Fruit fly (Drosophila melanogaster): Measurements from ENCODE around the gene daed.
A peak's percentile ranks its signal among the peaks of the same experiment; 100 is the strongest.

Gene daed

dm6 chr2L:2214004-2214403 is 2.1 kb downstream of the daed start, which contains the start of the genes Uch and CG34174 (continued):
- TF ChIP-seq CG15696 (tag; optimal IDR thresholded peaks at IDR 0.05): peak; percentile 1
- peak; percentile 21 for TF ChIP-seq CG34376 (GFP tag; optimal IDR thresholded peaks at IDR 0.05)
- peak; percentile 0 for TF ChIP-seq mam (GFP tag; optimal IDR thresholded peaks at IDR 0.05)
- no peak for TF ChIP-seq CG1024 (GFP tag; IDR thresholded peaks at IDR 0.05)
- TF ChIP-seq aop (GFP tag; IDR thresholded peaks at IDR 0.05): no peak
- no peak for TF ChIP-seq en (GFP tag; optimal IDR thresholded peaks at IDR 0.05)
- TF ChIP-seq CG3995 (GFP tag; optimal IDR thresholded peaks at IDR 0.05): no peak
- TF ChIP-seq kay (GFP tag; optimal IDR thresholded peaks at IDR 0.05): no peak
- TF ChIP-seq CG18619 (GFP tag; optimal IDR thresholded peaks at IDR 0.05): no peak
- TF ChIP-seq Lpt (GFP tag; optimal IDR thresholded peaks at IDR 0.05): no peak
- no peak for TF ChIP-seq CG18011 (GFP tag; optimal IDR thresholded peaks at IDR 0.05)
- TF ChIP-seq Scr (GFP tag; IDR thresholded peaks at IDR 0.05; ENCODE audit: partially characterized antibody): peak; percentile 78
- TF ChIP-seq wek (GFP tag; optimal IDR thresholded peaks at IDR 0.05): no peak
- TF ChIP-seq Spps (tag; optimal IDR thresholded peaks at IDR 0.05): no peak
- TF ChIP-seq pb (GFP tag; optimal IDR thresholded peaks at IDR 0.05): no peak
- no peak for TF ChIP-seq CG9876 (GFP tag; optimal IDR thresholded peaks at IDR 0.05)
- 0 out of 3 replicates have a peak, but pooled peaks have one; percentile 14 for TF ChIP-seq row (GFP tag; IDR thresholded peaks at IDR 0.05)
- no peak for TF ChIP-seq Dbx (GFP tag; IDR thresholded peaks at IDR 0.05)
- no peak for TF ChIP-seq dm (GFP tag; optimal IDR thresholded peaks at IDR 0.05)
- TF ChIP-seq CG12659 (GFP tag; optimal IDR thresholded peaks at IDR 0.05): peak; percentile 68
- TF ChIP-seq fd102C (GFP tag; optimal IDR thresholded peaks at IDR 0.05): no peak
- no peak for TF ChIP-seq chif (GFP tag; optimal IDR thresholded peaks at IDR 0.05)
- peak; percentile 53 for TF ChIP-seq Myb (GFP tag; optimal IDR thresholded peaks at IDR 0.05)
- peak; percentile 11 for TF ChIP-seq CG9437 (GFP tag; optimal IDR thresholded peaks at IDR 0.05)
- no peak for TF ChIP-seq Mes4 (GFP tag; optimal IDR thresholded peaks at IDR 0.05)
- no peak for TF ChIP-seq CG4360 (GFP tag; IDR thresholded peaks at IDR 0.05)
- no peak for TF ChIP-seq klu (GFP tag; IDR thresholded peaks at IDR 0.05)
- TF ChIP-seq CG10366 (GFP tag; IDR thresholded peaks at IDR 0.05): no peak
- TF ChIP-seq bsh (GFP tag; optimal IDR thresholded peaks at IDR 0.05): peak in 1 of 2 experiments; percentile 11
- TF ChIP-seq CG9727 (GFP tag; optimal IDR thresholded peaks at IDR 0.05): peak; percentile 12
- no peak for TF ChIP-seq fd64A (GFP tag; optimal IDR thresholded peaks at IDR 0.05)
- peak; percentile 55; the same call in 1 of the 3 replicates for TF ChIP-seq CG34422 (GFP tag; IDR thresholded peaks at IDR 0.05)
- no peak for TF ChIP-seq emc (GFP tag; optimal IDR thresholded peaks at IDR 0.05)
- TF ChIP-seq CG4617 (GFP tag; optimal IDR thresholded peaks at IDR 0.05; ENCODE audit: borderline replicate concordance): peak; percentile 42
- peak; percentile 24 for TF ChIP-seq CG18599 (GFP tag; optimal IDR thresholded peaks at IDR 0.05)
- TF ChIP-seq al (GFP tag; IDR thresholded peaks at IDR 0.05): no peak
- TF ChIP-seq CG11723 (GFP tag; optimal IDR thresholded peaks at IDR 0.05): no peak
- peak; percentile 28 for TF ChIP-seq CG18262 (tag; optimal IDR thresholded peaks at IDR 0.05)
- peak; percentile 27 for TF ChIP-seq Nf-YC (tag; optimal IDR thresholded peaks at IDR 0.05)
- peak in 1 of 2 experiments; percentile 31 for TF ChIP-seq dpn (GFP tag; optimal IDR thresholded peaks at IDR 0.05)
- peak; percentile 45 for TF ChIP-seq CG10147 (GFP tag; optimal IDR thresholded peaks at IDR 0.05)
- peak; percentile 60 for TF ChIP-seq Dref (GFP tag; IDR thresholded peaks at IDR 0.05)
- peak; percentile 72 for TF ChIP-seq Doc3 (GFP tag; IDR thresholded peaks at IDR 0.05; ENCODE audit: partially characterized antibody)
- TF ChIP-seq Sry-β (GFP tag; optimal IDR thresholded peaks at IDR 0.05): no peak
- peak; percentile 68 for TF ChIP-seq hbn (GFP tag; IDR thresholded peaks at IDR 0.05; ENCODE audit: partially characterized antibody)
- TF ChIP-seq CHES-1-like (GFP tag; optimal IDR thresholded peaks at IDR 0.05): peak; percentile 75
- no peak for TF ChIP-seq Hr78 (GFP tag; optimal IDR thresholded peaks at IDR 0.05)
- TF ChIP-seq CG31441 (GFP tag; IDR thresholded peaks at IDR 0.05): 0 out of 2 replicates have a peak, but pooled peaks have one; percentile 12
- TF ChIP-seq Dll (GFP tag; IDR thresholded peaks at IDR 0.05; ENCODE audit: partially characterized antibody): peak; percentile 82
- TF ChIP-seq CG7963 (GFP tag; IDR thresholded peaks at IDR 0.05; ENCODE audit: partially characterized antibody): no peak
